Worm (Caenorhabditis elegans): ENCODE data around the gene C44H9.4.

DNA sequence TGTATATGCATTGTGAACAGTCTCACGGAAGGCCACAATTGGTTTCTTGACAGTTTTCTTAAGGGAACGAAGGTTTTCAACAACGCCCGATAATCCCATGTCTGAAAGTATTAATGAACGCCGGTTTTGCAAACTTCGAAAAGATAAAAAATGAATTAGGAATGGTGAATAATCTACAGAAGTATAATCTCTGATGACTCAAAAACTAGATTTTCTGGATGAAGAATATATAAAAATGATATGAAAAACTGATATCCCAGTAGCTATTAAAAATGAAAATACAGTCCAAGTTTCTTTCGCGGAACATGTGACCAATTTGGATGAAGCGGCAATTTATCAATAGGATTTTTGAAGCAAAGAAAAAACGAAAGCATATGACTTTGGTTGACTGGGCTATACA is 21.5 kb upstream of the C44H9.4 start, which contains the start of gene ZC443.3:
- no peak for TF ChIP-seq him-1 (tag; optimal IDR thresholded peaks at IDR 0.05)
- TF ChIP-seq dao-5 (tag; optimal IDR thresholded peaks at IDR 0.05), result no peak
